Worm (Caenorhabditis elegans): ENCODE results near the gene nas-31.

ce11 chrV:10925658-10926057 lies 4.0 kb upstream of the nas-31 start:
- TF ChIP-seq egl-27 (tag; optimal IDR thresholded peaks at IDR 0.05) (no peak), ceh-82 (tag; optimal IDR thresholded peaks at IDR 0.05) (no peak)

All from whole organism, L1 larva.